Worm (Caenorhabditis elegans) whole organism, early embryonic: ENCODE measurements around the gene C18A3.7.
"Not testable (repeated sequence)": the region's sequence is repeated elsewhere in the genome, so short reads cannot be mapped to it uniquely, and the experiment has no call there.

Experiments
- B0310.2 ChIP-seq: sonication (generic microtip); optimal IDR thresholded peaks from 2 replicates; lab custom pipeline; 2016; ENCODE audit warnings: mild to moderate bottlenecking, missing genetic modification characterization, missing compliant biosample characterization
- F13C5.2 ChIP-seq: sonication (generic microtip); optimal IDR thresholded peaks from 2 replicates; lab custom pipeline; 2017; ENCODE audit warnings: mild to moderate bottlenecking, missing genetic modification characterization, inconsistent platforms, missing compliant biosample characterization
- aly-1 ChIP-seq: sonication (generic microtip); optimal IDR thresholded peaks from 2 replicates; lab custom pipeline; 2016; ENCODE audit warnings: missing genetic modification characterization, missing compliant biosample characterization
- ama-1 ChIP-seq: fragments of 150-350 bp; optimal IDR thresholded peaks from 2 replicates; lab custom pipeline; 2014
- ceh-13 ChIP-seq: fragments of 200-800 bp; sonication (Bioruptor generic); optimal IDR thresholded peaks from 2 replicates; lab custom pipeline; 2018; ENCODE audit warnings: mild to moderate bottlenecking, missing genetic modification characterization, missing compliant biosample characterization
- ceh-36 ChIP-seq: sonication (generic microtip); optimal IDR thresholded peaks from 2 replicates; lab custom pipeline; 2016; ENCODE audit warnings: missing genetic modification characterization, inconsistent platforms, missing compliant biosample characterization
- ets-7 ChIP-seq: sonication (generic microtip); optimal IDR thresholded peaks from 2 replicates; lab custom pipeline; 2016; ENCODE audit warnings: missing genotype, missing genetic modification characterization, missing compliant biosample characterization
- flt-1 ChIP-seq: fragments of 200-800 bp; sonication (Bioruptor generic); IDR thresholded peaks from 2 replicates; pipeline ENCODE4 v1.3.6; 2022; ENCODE audit warnings: missing genetic modification characterization, missing compliant biosample characterization
- hmbx-1 ChIP-seq: sonication (generic microtip); optimal IDR thresholded peaks from 2 replicates; lab custom pipeline; 2016; ENCODE audit warnings: mild to moderate bottlenecking, missing genetic modification characterization, missing compliant biosample characterization
- hmg-4 ChIP-seq: fragments of 200-800 bp; sonication (Bioruptor generic); optimal IDR thresholded peaks from 2 replicates; lab custom pipeline; 2018; ENCODE audit warnings: mild to moderate bottlenecking, missing genetic modification characterization, missing compliant biosample characterization
- hnd-1 ChIP-seq: sonication (generic microtip); optimal IDR thresholded peaks from 2 replicates; lab custom pipeline; 2016; ENCODE audit warnings: missing genetic modification characterization, missing compliant biosample characterization
- pes-1 ChIP-seq: fragments of 200-800 bp; sonication (Bioruptor generic); IDR thresholded peaks from 2 replicates; pipeline ENCODE4 v1.3.6; 2022; ENCODE audit warnings: missing genetic modification reagents, missing genetic modification characterization, missing compliant biosample characterization
- scrt-1 ChIP-seq: fragments of 200-800 bp; sonication (Bioruptor generic); IDR thresholded peaks from 2 replicates; pipeline ENCODE4 v1.3.6; 2022; ENCODE audit warnings: missing genetic modification characterization, missing compliant biosample characterization
- sea-1 ChIP-seq: fragments of 200-800 bp; sonication (Bioruptor generic); conservative IDR thresholded peaks from 2 replicates; pipeline ENCODE4 v1.3.6; 2022; ENCODE audit warnings: missing genetic modification characterization, missing compliant biosample characterization
- tbx-11 ChIP-seq: fragments of 200-800 bp; sonication (Bioruptor generic); IDR thresholded peaks from 2 replicates; pipeline ENCODE4 v1.3.6; 2022; ENCODE audit warnings: missing genetic modification characterization, missing compliant biosample characterization
- tbx-37 ChIP-seq: fragments of 200-800 bp; sonication (Bioruptor generic); conservative IDR thresholded peaks from 2 replicates; pipeline ENCODE4 v1.3.6; 2022; ENCODE audit warnings: missing genetic modification reagents, missing genetic modification characterization, missing compliant biosample characterization
- tra-4 ChIP-seq: sonication (generic microtip); optimal IDR thresholded peaks from 2 replicates; lab custom pipeline; 2017; ENCODE audit warnings: missing genetic modification characterization, missing compliant biosample characterization

The C18A3.7 gene

DNA sequence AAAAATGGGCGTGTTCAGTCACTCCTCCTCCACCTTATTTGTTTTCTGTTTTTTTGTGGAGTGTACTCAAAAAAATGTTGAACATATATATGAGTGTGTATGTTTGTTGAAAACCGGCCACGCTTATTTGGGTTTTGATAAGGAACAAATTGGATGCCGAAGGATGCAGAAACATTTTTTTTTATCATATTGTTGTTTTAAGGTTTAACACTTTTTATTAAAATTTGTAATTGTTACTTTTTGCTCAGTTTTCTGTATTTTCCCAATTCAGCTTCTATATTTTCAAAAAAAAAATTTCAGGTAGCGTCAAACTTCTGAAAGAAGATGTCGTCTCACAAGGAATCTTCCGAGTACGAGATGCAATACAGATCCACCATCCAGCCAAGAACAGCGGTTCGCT is 35.1 kb upstream of the C18A3.7 start, which contains the start of gene ifb-1:
ifb-1 (plus strand) TSS at position 301 of the 400 bp plus-strand sequence.
- TF ChIP-seq B0310.2 (tag; lab: Kevin White, UChicago) = no peak
- TF ChIP-seq hmbx-1 (tag; lab: Kevin White, UChicago) = no peak
- no peak for TF ChIP-seq hmg-4 (GFP tag; lab: Kevin White, UChicago)
- no peak for TF ChIP-seq ceh-36 (tag; lab: Kevin White, UChicago)
- no peak for TF ChIP-seq F13C5.2 (tag; lab: Kevin White, UChicago)

DNA sequence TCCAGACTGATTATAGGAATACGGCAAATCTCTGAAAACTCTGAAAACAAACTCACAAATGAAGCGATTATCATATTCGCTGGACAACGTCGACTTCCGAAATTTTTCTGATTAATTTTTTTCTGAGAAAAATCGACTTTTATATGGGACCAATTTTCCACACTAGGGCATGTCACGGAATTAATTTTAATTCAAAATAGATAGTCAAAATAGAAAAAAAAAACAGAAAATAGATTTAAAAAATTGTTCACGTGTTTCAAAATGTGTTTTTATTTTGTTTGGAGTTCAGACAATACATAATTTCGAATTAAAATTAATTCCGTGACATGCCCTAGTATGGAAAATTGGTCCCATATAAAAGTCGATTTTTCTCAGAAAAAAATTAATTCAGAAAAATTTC is 27.4 kb upstream of the C18A3.7 start, which contains the start of the genes F10C1.3 and F10C1.23:
F10C1.3 (minus strand) TSS at position 101 of the 400 bp plus-strand sequence.
F10C1.23 (plus strand) TSS at position 385 of the 400 bp plus-strand sequence.
- not testable (repeated sequence) for TF ChIP-seq sea-1, flt-1, pes-1 (GFP tag; lab: Robert Waterston, UW)

DNA sequence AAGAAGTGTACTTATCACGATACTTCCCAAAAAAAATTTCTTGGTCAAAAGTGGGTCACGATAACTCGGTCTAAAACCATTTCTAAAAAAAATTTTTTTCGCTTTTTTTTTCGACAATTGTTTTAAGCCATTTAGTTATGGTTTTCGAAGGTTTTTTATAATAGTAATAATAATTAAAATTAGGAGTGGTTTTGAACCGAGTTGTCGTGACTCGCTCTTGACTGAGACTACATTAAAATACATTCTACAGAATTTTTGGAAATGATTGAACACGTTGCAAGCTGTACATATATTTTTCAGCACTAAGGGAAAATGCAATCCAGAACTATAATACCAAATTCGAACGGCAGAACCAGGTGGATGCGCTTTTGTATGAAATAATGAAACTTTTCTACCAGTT is 23.9 kb upstream of the C18A3.7 start, which contains the start of gene F10C1.8:
F10C1.8 (plus strand) TSS at position 301 of the 400 bp plus-strand sequence.
- TF ChIP-seq F13C5.2 (tag; lab: Kevin White, UChicago) = no peak
- no peak for TF ChIP-seq ets-7 (tag; lab: Kevin White, UChicago)
- TF ChIP-seq tbx-11 (GFP tag; lab: Robert Waterston, UW) = no peak
- no peak for TF ChIP-seq hmbx-1 (tag; lab: Kevin White, UChicago)
- TF ChIP-seq ceh-13 (GFP tag; lab: Kevin White, UChicago) = no peak
- no peak for TF ChIP-seq tra-4 (tag; lab: Kevin White, UChicago)
- TF ChIP-seq pes-1 (GFP tag; lab: Robert Waterston, UW) = no peak
- no peak for TF ChIP-seq hnd-1 (tag; lab: Kevin White, UChicago)
- TF ChIP-seq B0310.2 (tag; lab: Kevin White, UChicago) = no peak
- TF ChIP-seq tbx-37 (GFP tag; lab: Robert Waterston, UW) = no peak
- no peak for TF ChIP-seq flt-1 (GFP tag; lab: Robert Waterston, UW)

DNA sequence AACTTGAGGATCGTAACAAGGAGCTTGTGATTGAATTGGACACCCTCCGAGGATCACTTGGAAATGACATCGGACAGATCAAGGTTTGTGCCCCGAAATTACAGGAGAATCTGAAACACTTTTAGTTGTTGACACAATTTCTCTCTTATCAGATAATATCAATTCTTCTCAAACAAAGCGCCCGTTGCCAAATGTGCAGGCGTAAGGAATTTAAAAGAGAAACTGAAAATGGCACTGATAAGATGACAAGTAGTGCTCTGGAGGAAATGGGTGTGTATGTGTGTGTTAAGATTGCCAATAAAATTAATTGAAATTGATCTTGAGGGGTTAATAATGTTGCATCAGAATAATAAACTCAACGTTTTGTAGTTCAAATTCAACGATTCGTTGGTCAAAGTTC is 21.1 kb upstream of the C18A3.7 start:
- TF ChIP-seq ceh-13 (GFP tag; lab: Kevin White, UChicago) (no peak), flt-1 (GFP tag; lab: Robert Waterston, UW) (no peak), tra-4 (tag; lab: Kevin White, UChicago) (no peak), ceh-36 (tag; lab: Kevin White, UChicago) (no peak)

DNA sequence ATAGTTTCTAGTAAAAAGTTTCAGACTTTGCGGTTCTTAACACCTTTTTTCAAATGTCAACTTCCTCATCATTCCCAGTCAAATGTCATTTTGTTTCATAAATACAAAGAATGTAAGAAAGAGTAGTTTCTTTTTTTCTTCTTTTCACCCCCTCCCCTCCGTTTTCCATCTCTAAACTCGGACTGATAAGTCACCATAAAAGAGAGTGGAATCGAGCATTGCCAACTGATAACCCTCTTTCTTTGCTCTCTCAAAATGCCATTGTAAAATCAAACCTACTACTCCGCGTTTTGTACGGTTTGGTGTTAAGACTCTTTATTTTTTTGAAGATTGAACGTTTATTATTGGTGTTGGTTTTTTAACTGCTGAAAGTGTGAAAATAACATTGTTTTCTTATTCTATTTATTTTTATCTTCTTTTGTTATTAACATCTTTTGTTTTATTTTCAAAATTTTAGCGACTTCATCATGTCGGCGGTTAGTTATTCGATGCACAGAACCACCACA is 19.5 kb upstream of the C18A3.7 start, which contains the start of gene ifb-2:
ifb-2 (plus strand) TSS at position 456 of the 506 bp plus-strand sequence.
- TF ChIP-seq hnd-1 (tag; lab: Kevin White, UChicago) = no peak
- TF ChIP-seq tra-4 (tag; lab: Kevin White, UChicago) = no peak
- no peak for TF ChIP-seq tbx-11 (GFP tag; lab: Robert Waterston, UW)
- no peak for TF ChIP-seq hmg-4 (GFP tag; lab: Kevin White, UChicago)
- TF ChIP-seq aly-1 = no peak
- TF ChIP-seq scrt-1 (GFP tag; lab: Robert Waterston, UW) = no peak
- TF ChIP-seq F13C5.2 (tag; lab: Kevin White, UChicago) = no peak
- no peak for TF ChIP-seq ceh-36 (tag; lab: Kevin White, UChicago)
- no peak for TF ChIP-seq tbx-37 (GFP tag; lab: Robert Waterston, UW)
- TF ChIP-seq pes-1 (GFP tag; lab: Robert Waterston, UW) = no peak

DNA sequence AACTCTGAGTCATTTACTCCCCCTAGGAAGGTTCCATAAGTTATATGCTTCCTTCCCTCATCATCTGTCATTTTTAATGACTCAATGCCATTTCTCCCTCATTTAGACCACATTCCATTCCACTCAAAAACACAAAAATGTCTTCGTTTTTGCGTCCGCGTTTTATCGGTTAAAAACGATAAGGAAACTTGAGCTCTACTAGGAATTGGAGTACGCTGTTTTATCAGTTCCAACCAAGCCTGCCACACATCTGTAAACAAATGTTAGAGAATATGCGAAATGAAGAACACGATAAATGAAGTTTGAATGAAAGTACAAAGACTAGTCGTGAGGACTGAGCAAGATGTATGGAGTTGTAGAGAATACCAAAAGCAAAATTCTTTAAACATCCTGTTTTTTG is 18.2 kb upstream of the C18A3.7 start:
- TF ChIP-seq flt-1 (GFP tag; lab: Robert Waterston, UW) (no peak), hnd-1 (tag; lab: Kevin White, UChicago) (no peak), aly-1 (no peak), tbx-37 (GFP tag; lab: Robert Waterston, UW) (no peak), hmg-4 (GFP tag; lab: Kevin White, UChicago) (no peak), tbx-11 (GFP tag; lab: Robert Waterston, UW) (no peak), scrt-1 (GFP tag; lab: Robert Waterston, UW) (no peak), pes-1 (GFP tag; lab: Robert Waterston, UW) (no peak), hmbx-1 (tag; lab: Kevin White, UChicago) (no peak), F13C5.2 (tag; lab: Kevin White, UChicago) (no peak), sea-1 (GFP tag; lab: Robert Waterston, UW) (no peak), ets-7 (tag; lab: Kevin White, UChicago) (no peak)

DNA sequence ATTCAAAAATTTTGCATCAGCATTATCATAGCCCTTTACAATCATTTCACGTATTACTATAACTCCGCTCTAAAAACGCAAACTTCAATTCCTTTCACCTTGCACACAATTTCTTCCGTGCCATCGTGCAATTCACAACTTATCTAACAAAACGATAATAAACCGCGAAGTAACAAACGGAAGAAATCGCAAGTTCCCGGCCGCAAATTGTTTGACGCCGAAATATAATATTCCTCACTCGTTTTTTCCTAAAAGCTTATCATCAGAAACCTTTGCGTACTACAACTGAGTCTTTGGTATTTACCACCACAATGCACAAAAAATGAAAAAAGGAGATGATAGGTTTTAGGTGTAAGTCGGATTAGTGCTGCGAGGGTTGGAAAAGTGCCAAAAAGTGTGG is 17.1 kb upstream of the C18A3.7 start:
- TF ChIP-seq hmg-4 (GFP tag; lab: Kevin White, UChicago) = no peak
- TF ChIP-seq ets-7 (tag; lab: Kevin White, UChicago) = no peak
- no peak for TF ChIP-seq hnd-1 (tag; lab: Kevin White, UChicago)
- no peak for TF ChIP-seq tbx-37 (GFP tag; lab: Robert Waterston, UW)
- no peak for TF ChIP-seq tra-4 (tag; lab: Kevin White, UChicago)
- TF ChIP-seq sea-1 (GFP tag; lab: Robert Waterston, UW) = no peak
- TF ChIP-seq tbx-11 (GFP tag; lab: Robert Waterston, UW) = no peak
- TF ChIP-seq B0310.2 (tag; lab: Kevin White, UChicago) = no peak
- TF ChIP-seq ceh-36 (tag; lab: Kevin White, UChicago) = no peak
- no peak for TF ChIP-seq ceh-13 (GFP tag; lab: Kevin White, UChicago)
- TF ChIP-seq ama-1 (lab: Kevin White, UChicago) = no peak
- TF ChIP-seq scrt-1 (GFP tag; lab: Robert Waterston, UW) = no peak
- no peak for TF ChIP-seq flt-1 (GFP tag; lab: Robert Waterston, UW)
- TF ChIP-seq aly-1 = no peak
- no peak for TF ChIP-seq F13C5.2 (tag; lab: Kevin White, UChicago)
- no peak for TF ChIP-seq pes-1 (GFP tag; lab: Robert Waterston, UW)
- no peak for TF ChIP-seq hmbx-1 (tag; lab: Kevin White, UChicago)
